2 fruit fly cellular contexts compared by ENCODE assay signal in genomic region chr3R:24864719-24865400, dm6.
TF ChIP-seq lines count a peak whose summit lies in the region.

Gene Srg1 (minus strand): TSS chr3R:24864732.
Gene Elal (plus strand): TSS chr3R:24865350.

TF ChIP-seq in whole organism, embryonic, 481 proteins besides CTCF, POLR2A, EP300 and RAD21 (continued from another document and continues in another):
- no peak for TF ChIP-seq CG31365 (tag; optimal IDR thresholded peaks at IDR 0.05; lab: Kevin White, UChicago)
- TF ChIP-seq ranshi (GFP tag; IDR thresholded peaks at IDR 0.05; lab: Robert Waterston, UW), result 0 out of 2 replicates have a peak, but pooled peaks have one; percentile 39
- peak; percentile 6 for TF ChIP-seq Xbp1 (GFP tag; optimal IDR thresholded peaks at IDR 0.05; lab: Kevin White, UChicago)
- TF ChIP-seq CG10366 (GFP tag; IDR thresholded peaks at IDR 0.05; lab: Robert Waterston, UW), result peak; percentile 26; the same call in 1 of the 2 replicates
- TF ChIP-seq Med (GFP tag; lab: Kevin White, UChicago), result peak; percentile 63
- peak; percentile 41 for TF ChIP-seq nmo (GFP tag; optimal IDR thresholded peaks at IDR 0.05; lab: Kevin White, UChicago)
- TF ChIP-seq CG2712 (tag; optimal IDR thresholded peaks at IDR 0.05; lab: Kevin White, UChicago), result peak; percentile 40
- TF ChIP-seq CG6765 (GFP tag; optimal IDR thresholded peaks at IDR 0.05; lab: Kevin White, UChicago), result no peak
- peak in 1 of 2 experiments; percentile 13 for TF ChIP-seq dpn (GFP tag; optimal IDR thresholded peaks at IDR 0.05; lab: Kevin White, UChicago)
- peak; percentile 13 for TF ChIP-seq CG15601 (tag; optimal IDR thresholded peaks at IDR 0.05; lab: Kevin White, UChicago)
- TF ChIP-seq gsb-n (tag; optimal IDR thresholded peaks at IDR 0.05; lab: Kevin White, UChicago), result peak; percentile 5
- peak; percentile 7 for TF ChIP-seq dmrt11E (tag; optimal IDR thresholded peaks at IDR 0.05; lab: Kevin White, UChicago)
- peak; percentile 46 for TF ChIP-seq Meics (GFP tag; optimal IDR thresholded peaks at IDR 0.05; lab: Kevin White, UChicago)
- 0 out of 2 replicates have a peak, but pooled peaks have one; percentile 14 for TF ChIP-seq wdn (GFP tag; IDR thresholded peaks at IDR 0.05; lab: Robert Waterston, UW)
- peak; percentile 19 for TF ChIP-seq CG3281 (GFP tag; optimal IDR thresholded peaks at IDR 0.05; lab: Kevin White, UChicago)
- TF ChIP-seq E2f2 (GFP tag; IDR thresholded peaks at IDR 0.05; lab: Robert Waterston, UW), result peak; percentile 28; the same call in 1 of the 2 replicates
- TF ChIP-seq CG13775 (GFP tag; optimal IDR thresholded peaks at IDR 0.05; lab: Kevin White, UChicago), result peak; percentile 7
- peak; percentile 5 for TF ChIP-seq CG10979 (tag; optimal IDR thresholded peaks at IDR 0.05; lab: Kevin White, UChicago)
- no peak for TF ChIP-seq Mad (GFP tag; optimal IDR thresholded peaks at IDR 0.05; lab: Kevin White, UChicago)
- peak; percentile 25 for TF ChIP-seq CG2120 (GFP tag; optimal IDR thresholded peaks at IDR 0.05; lab: Kevin White, UChicago)
- peak; percentile 33; the same call in 1 of the 3 replicates for TF ChIP-seq CG11695 (GFP tag; IDR thresholded peaks at IDR 0.05; lab: Robert Waterston, UW)
- TF ChIP-seq Dek (tag; optimal IDR thresholded peaks at IDR 0.05; lab: Kevin White, UChicago), result peak; percentile 39
- TF ChIP-seq CG10209 (GFP tag; optimal IDR thresholded peaks at IDR 0.05; lab: Kevin White, UChicago), result peak; percentile 6
- TF ChIP-seq CG9727 (GFP tag; optimal IDR thresholded peaks at IDR 0.05; lab: Kevin White, UChicago), result peak; percentile 36
- 0 out of 2 replicates have a peak, but pooled peaks have one; percentile 21 for TF ChIP-seq Taf1 (GFP tag; IDR thresholded peaks at IDR 0.05; lab: Robert Waterston, UW)
- no peak for TF ChIP-seq lab (GFP tag; optimal IDR thresholded peaks at IDR 0.05; lab: Kevin White, UChicago)
- TF ChIP-seq TFAM (GFP tag; optimal IDR thresholded peaks at IDR 0.05; lab: Kevin White, UChicago), result no peak
- peak; percentile 6 for TF ChIP-seq Fer2 (tag; optimal IDR thresholded peaks at IDR 0.05; lab: Kevin White, UChicago)
- TF ChIP-seq CG7839 (tag; optimal IDR thresholded peaks at IDR 0.05; lab: Kevin White, UChicago), result peak; percentile 49
- peak; percentile 44; the same call in 1 of the 2 replicates for TF ChIP-seq Rfx (GFP tag; IDR thresholded peaks at IDR 0.05; lab: Robert Waterston, UW)
- TF ChIP-seq toy (GFP tag; IDR thresholded peaks at IDR 0.05; lab: Robert Waterston, UW), result 0 out of 2 replicates have a peak, but pooled peaks have one; percentile 12
- peak; percentile 14 for TF ChIP-seq Hmr (GFP tag; optimal IDR thresholded peaks at IDR 0.05; lab: Kevin White, UChicago)
- TF ChIP-seq esg (GFP tag; conservative IDR thresholded peaks at IDR 0.05; lab: Robert Waterston, UW), result 0 out of 2 replicates have a peak, but pooled peaks have one; percentile 4
- TF ChIP-seq CG10267 (tag; optimal IDR thresholded peaks at IDR 0.05; lab: Kevin White, UChicago), result peak; percentile 32
- TF ChIP-seq ind (GFP tag; optimal IDR thresholded peaks at IDR 0.05; lab: Kevin White, UChicago), result peak; percentile 12
- peak in 1 of 2 experiments; percentile 22 for TF ChIP-seq bsh (GFP tag; optimal IDR thresholded peaks at IDR 0.05; lab: Kevin White, UChicago)
- no peak for TF ChIP-seq Dad (GFP tag; optimal IDR thresholded peaks at IDR 0.05; lab: Kevin White, UChicago)
- peak; percentile 61 for TF ChIP-seq CG18599 (GFP tag; optimal IDR thresholded peaks at IDR 0.05; lab: Kevin White, UChicago)
- TF ChIP-seq Stat92E (GFP tag; optimal IDR thresholded peaks at IDR 0.05; lab: Kevin White, UChicago), result no peak
- no peak for TF ChIP-seq CG10543 (GFP tag; optimal IDR thresholded peaks at IDR 0.05; lab: Kevin White, UChicago)
- TF ChIP-seq sob (GFP tag; IDR thresholded peaks at IDR 0.05; lab: Robert Waterston, UW), result peak; percentile 56; the same call in 1 of the 2 replicates
- peak; percentile 0 for TF ChIP-seq CG17385 (GFP tag; optimal IDR thresholded peaks at IDR 0.05; lab: Kevin White, UChicago)
- 0 out of 2 replicates have a peak, but pooled peaks have one; percentile 17 for TF ChIP-seq E2f1 (GFP tag; IDR thresholded peaks at IDR 0.05; lab: Robert Waterston, UW)
- TF ChIP-seq CG8924 (tag; optimal IDR thresholded peaks at IDR 0.05; lab: Kevin White, UChicago), result peak; percentile 35
- no peak for TF ChIP-seq Opbp (GFP tag; IDR thresholded peaks at IDR 0.05; lab: Robert Waterston, UW; ENCODE audit: partially characterized antibody)
- TF ChIP-seq zen (tag; optimal IDR thresholded peaks at IDR 0.05; lab: Kevin White, UChicago), result peak; percentile 25
- TF ChIP-seq prd (optimal IDR thresholded peaks at IDR 0.05; lab: Kevin White, UChicago), result no peak
- TF ChIP-seq prd (GFP tag; IDR thresholded peaks at IDR 0.05; lab: Robert Waterston, UW), result peak; percentile 61; the same call in 1 of the 3 replicates
- peak; percentile 68; the same call in 1 of the 2 replicates for TF ChIP-seq slbo (GFP tag; IDR thresholded peaks at IDR 0.05; lab: Robert Waterston, UW)
- TF ChIP-seq phol (tag; optimal IDR thresholded peaks at IDR 0.05; lab: Kevin White, UChicago), result peak; percentile 15
- TF ChIP-seq Dbx (GFP tag; IDR thresholded peaks at IDR 0.05; lab: Robert Waterston, UW), result 0 out of 3 replicates have a peak, but pooled peaks have one; percentile 19
- TF ChIP-seq CG7556 (GFP tag; optimal IDR thresholded peaks at IDR 0.05; lab: Kevin White, UChicago), result peak; percentile 33
- peak; percentile 11; the same call in 1 of the 2 replicates for TF ChIP-seq Atf6 (GFP tag; IDR thresholded peaks at IDR 0.05; lab: Robert Waterston, UW)
- no peak for TF ChIP-seq CG10462 (GFP tag; optimal IDR thresholded peaks at IDR 0.05; lab: Kevin White, UChicago)
- TF ChIP-seq Chrac-16 (GFP tag; optimal IDR thresholded peaks at IDR 0.05; lab: Kevin White, UChicago), result peak; percentile 4
- peak; percentile 41 for TF ChIP-seq CoRest (tag; optimal IDR thresholded peaks at IDR 0.05; lab: Kevin White, UChicago)
- TF ChIP-seq wor (GFP tag; IDR thresholded peaks at IDR 0.05; lab: Robert Waterston, UW), result no peak
- TF ChIP-seq CG14441 (GFP tag; IDR thresholded peaks at IDR 0.05; lab: Robert Waterston, UW), result 0 out of 2 replicates have a peak, but pooled peaks have one; percentile 5
- peak; percentile 31; the same call in 1 of the 2 replicates for TF ChIP-seq CG3847 (GFP tag; IDR thresholded peaks at IDR 0.05; lab: Robert Waterston, UW)
- TF ChIP-seq Nf-YC (tag; optimal IDR thresholded peaks at IDR 0.05; lab: Kevin White, UChicago), result no peak
- TF ChIP-seq sug (tag; optimal IDR thresholded peaks at IDR 0.05; lab: Kevin White, UChicago), result peak; percentile 51

TF ChIP-seq in whole organism, prepupa, 60 proteins besides CTCF, POLR2A, EP300 and RAD21 (continued from another document):
- TF ChIP-seq Eip93F (GFP tag; optimal IDR thresholded peaks at IDR 0.05; lab: Kevin White, UChicago), result no peak
- peak; percentile 57 for TF ChIP-seq Eip78C (GFP tag; lab: Kevin White, UChicago)
- TF ChIP-seq salr (GFP tag; optimal IDR thresholded peaks at IDR 0.05; lab: Kevin White, UChicago), result no peak
- no peak for TF ChIP-seq esn (GFP tag; optimal IDR thresholded peaks at IDR 0.05; lab: Kevin White, UChicago)
- TF ChIP-seq Ets21C (GFP tag; optimal IDR thresholded peaks at IDR 0.05; lab: Kevin White, UChicago), result no peak
- no peak for TF ChIP-seq CG10669 (GFP tag; optimal IDR thresholded peaks at IDR 0.05; lab: Kevin White, UChicago)
- no peak for TF ChIP-seq Gug (GFP tag; IDR thresholded peaks at IDR 0.05; lab: Robert Waterston, UW)
- no peak for TF ChIP-seq CG8632 (GFP tag; optimal IDR thresholded peaks at IDR 0.05; lab: Kevin White, UChicago)
- TF ChIP-seq fd85E (GFP tag; optimal IDR thresholded peaks at IDR 0.05; lab: Kevin White, UChicago), result no peak
